Fruit fly (Drosophila melanogaster) whole organism, prepupa: Measurements from ENCODE around the gene CG14079.

Experiments
- Blimp-1 ChIP-seq: fragments of 200-800 bp; sonication (Bioruptor generic); optimal IDR thresholded peaks from 3 replicates; lab custom pipeline; 2017; ENCODE audit warnings: missing biosample characterization, missing genetic modification characterization, mild to moderate bottlenecking, moderate library complexity, missing genetic modification reagents
- CG10631 ChIP-seq: fragments of 200-800 bp; sonication (Bioruptor generic); optimal IDR thresholded peaks from 2 replicates; lab custom pipeline; 2016; ENCODE audit warnings: missing biosample characterization, missing genetic modification characterization
- CG10669 ChIP-seq: fragments of 200-800 bp; sonication (Bioruptor generic); optimal IDR thresholded peaks from 3 replicates; lab custom pipeline; 2018; ENCODE audit warnings: missing biosample characterization, mild to moderate bottlenecking, missing genetic modification characterization, moderate library complexity
- CG11294 ChIP-seq: fragments of 200-800 bp; sonication (Bioruptor generic); IDR thresholded peaks from 2 replicates; pipeline ENCODE4 v1.3.6; 2022; ENCODE audit warnings: missing biosample characterization, missing genetic modification characterization
- CG11762 ChIP-seq: fragments of 200-800 bp; sonication (Bioruptor generic); optimal IDR thresholded peaks from 3 replicates; lab custom pipeline; 2016; ENCODE audit warnings: missing biosample characterization, missing genetic modification characterization; ENCODE audit not compliant: insufficient read depth
- CG11902 ChIP-seq: fragments of 200-800 bp; sonication (Bioruptor generic); optimal IDR thresholded peaks from 3 replicates; lab custom pipeline; 2016; ENCODE audit warnings: missing biosample characterization, missing genetic modification characterization
- CG15336 ChIP-seq: fragments of 200-800 bp; sonication (Bioruptor generic); IDR thresholded peaks from 2 replicates; pipeline ENCODE4 v1.3.6; 2022; ENCODE audit warnings: missing biosample characterization, missing genetic modification characterization
- CG16779 ChIP-seq: fragments of 200-800 bp; sonication (Bioruptor generic); optimal IDR thresholded peaks from 3 replicates; lab custom pipeline; 2017; ENCODE audit warnings: missing biosample characterization, mild to moderate bottlenecking, missing genetic modification characterization
- CG3032 ChIP-seq: fragments of 200-800 bp; optimal IDR thresholded peaks from 2 replicates; lab custom pipeline; 2019; ENCODE audit warnings: missing biosample characterization, mild to moderate bottlenecking, missing genetic modification characterization, moderate library complexity
- CG31627 ChIP-seq: fragments of 200-800 bp; sonication (Bioruptor generic); optimal IDR thresholded peaks from 3 replicates; lab custom pipeline; 2016; ENCODE audit warnings: missing biosample characterization, missing genetic modification characterization
- CG32006 ChIP-seq: fragments of 200-800 bp; sonication (Bioruptor generic); optimal IDR thresholded peaks from 3 replicates; lab custom pipeline; 2017; ENCODE audit warnings: missing biosample characterization, mild to moderate bottlenecking, missing genetic modification characterization
- CG4318 ChIP-seq: fragments of 200-800 bp; sonication (Bioruptor generic); optimal IDR thresholded peaks from 3 replicates; lab custom pipeline; 2017; ENCODE audit warnings: missing biosample characterization, mild to moderate bottlenecking, missing genetic modification characterization
- CG6163 ChIP-seq: fragments of 200-800 bp; sonication (Bioruptor generic); IDR thresholded peaks from 3 replicates; pipeline ENCODE4 v1.3.6; 2022; ENCODE audit warnings: missing biosample characterization, missing genetic modification characterization
- CG6276 ChIP-seq: fragments of 200-800 bp; sonication (Bioruptor generic); optimal IDR thresholded peaks from 2 replicates; lab custom pipeline; 2017; ENCODE audit warnings: missing biosample characterization, mild to moderate bottlenecking, missing genetic modification characterization
- CG6808 ChIP-seq: fragments of 200-800 bp; sonication (Bioruptor generic); optimal IDR thresholded peaks from 3 replicates; lab custom pipeline; 2017; ENCODE audit warnings: missing biosample characterization, missing genetic modification characterization, mild to moderate bottlenecking, moderate library complexity, missing genetic modification reagents
- CG7368 ChIP-seq: fragments of 200-800 bp; sonication (Bioruptor generic); optimal IDR thresholded peaks from 3 replicates; lab custom pipeline; 2016; ENCODE audit warnings: missing biosample characterization, missing genetic modification characterization
- CG8119 ChIP-seq: fragments of 200-800 bp; sonication (Bioruptor generic); IDR thresholded peaks from 3 replicates; pipeline ENCODE4 v1.3.6; 2022; ENCODE audit warnings: missing biosample characterization, missing genetic modification characterization
- CG8319 ChIP-seq: fragments of 200-800 bp; sonication (Bioruptor generic); optimal IDR thresholded peaks from 3 replicates; lab custom pipeline; 2016; ENCODE audit warnings: missing biosample characterization, missing genetic modification characterization
- CG8632 ChIP-seq: fragments of 200-800 bp; sonication (Bioruptor generic); optimal IDR thresholded peaks from 3 replicates; lab custom pipeline; 2016; ENCODE audit warnings: missing biosample characterization, missing genetic modification characterization
- CG9139 ChIP-seq: fragments of 200-800 bp; sonication (Bioruptor generic); optimal IDR thresholded peaks from 3 replicates; lab custom pipeline; 2017; ENCODE audit warnings: missing biosample characterization, mild to moderate bottlenecking, missing genetic modification characterization
- Eip75B ChIP-seq: fragments of 200-800 bp; sonication (Bioruptor generic); optimal IDR thresholded peaks from 3 replicates; lab custom pipeline; 2016; ENCODE audit warnings: missing biosample characterization, missing genetic modification characterization
- Eip93F ChIP-seq: fragments of 200-800 bp; sonication (Bioruptor generic); optimal IDR thresholded peaks from 2 replicates; lab custom pipeline; 2016; ENCODE audit warnings: missing biosample characterization, mild to moderate bottlenecking, missing genetic modification characterization
- Ets21C ChIP-seq: fragments of 200-800 bp; sonication (Bioruptor generic); optimal IDR thresholded peaks from 3 replicates; lab custom pipeline; 2016; ENCODE audit warnings: missing biosample characterization, missing genetic modification characterization
- Gug ChIP-seq: fragments of 200-800 bp; sonication (Bioruptor generic); IDR thresholded peaks from 2 replicates; pipeline ENCODE4 v1.3.6; 2022; ENCODE audit warnings: missing biosample characterization, missing genetic modification characterization
- Hr39 ChIP-seq: fragments of 200-800 bp; sonication (Bioruptor generic); optimal IDR thresholded peaks from 2 replicates; lab custom pipeline; 2016; ENCODE audit warnings: missing biosample characterization, missing genetic modification characterization
- Hr4 ChIP-seq: fragments of 200-800 bp; sonication (Bioruptor generic); optimal IDR thresholded peaks from 3 replicates; lab custom pipeline; 2016; ENCODE audit warnings: missing biosample characterization, missing genetic modification characterization
- OdsH ChIP-seq: fragments of 200-800 bp; sonication (Bioruptor generic); optimal IDR thresholded peaks from 3 replicates; lab custom pipeline; 2016; ENCODE audit warnings: missing biosample characterization, missing genetic modification characterization
- Smox ChIP-seq: fragments of 200-800 bp; sonication (Bioruptor generic); optimal IDR thresholded peaks from 3 replicates; lab custom pipeline; 2016; ENCODE audit warnings: missing biosample characterization, missing genetic modification characterization
- Sox102F ChIP-seq: fragments of 200-800 bp; sonication (Bioruptor generic); optimal IDR thresholded peaks from 2 replicates; lab custom pipeline; 2016; ENCODE audit warnings: missing biosample characterization, mild to moderate bottlenecking, missing genetic modification characterization
- Sox14 ChIP-seq: fragments of 200-800 bp; sonication (Bioruptor generic); optimal IDR thresholded peaks from 3 replicates; lab custom pipeline; 2016; ENCODE audit warnings: missing biosample characterization, missing genetic modification characterization
- Sox15 ChIP-seq: fragments of 200-800 bp; sonication (Bioruptor generic); optimal IDR thresholded peaks from 3 replicates; lab custom pipeline; 2016; ENCODE audit warnings: missing biosample characterization, missing genetic modification characterization
- achi ChIP-seq: fragments of 200-800 bp; sonication (Bioruptor generic); optimal IDR thresholded peaks from 3 replicates; lab custom pipeline; 2016; ENCODE audit warnings: missing biosample characterization, missing genetic modification characterization
- acj6 ChIP-seq: fragments of 200-800 bp; sonication (Bioruptor generic); optimal IDR thresholded peaks from 3 replicates; lab custom pipeline; 2016; ENCODE audit warnings: missing biosample characterization, missing genetic modification characterization
- cyc ChIP-seq: fragments of 200-800 bp; sonication (Bioruptor generic); optimal IDR thresholded peaks from 3 replicates; lab custom pipeline; 2016; ENCODE audit warnings: missing biosample characterization, missing genetic modification characterization
- dac ChIP-seq: fragments of 200-800 bp; sonication (Bioruptor generic); optimal IDR thresholded peaks from 2 replicates; lab custom pipeline; 2017; ENCODE audit warnings: missing biosample characterization, mild to moderate bottlenecking, missing genetic modification characterization
- dsx ChIP-seq: fragments of 200-800 bp; optimal IDR thresholded peaks from 3 replicates; lab custom pipeline; 2019; ENCODE audit warnings: missing biosample characterization, mild to moderate bottlenecking, missing genetic modification characterization, moderate library complexity; ENCODE audit not compliant: poor library complexity, severe bottlenecking
- eg ChIP-seq: fragments of 200-800 bp; sonication (Bioruptor generic); IDR thresholded peaks from 3 replicates; pipeline ENCODE4 v1.3.6; 2022; ENCODE audit warnings: missing biosample characterization, missing genetic modification characterization
- fd59A ChIP-seq: fragments of 200-800 bp; sonication (Bioruptor generic); optimal IDR thresholded peaks from 2 replicates; lab custom pipeline; 2017; ENCODE audit warnings: missing biosample characterization, mild to moderate bottlenecking, missing genetic modification characterization, missing genetic modification reagents
- fd85E ChIP-seq: fragments of 200-800 bp; sonication (Bioruptor generic); optimal IDR thresholded peaks from 3 replicates; lab custom pipeline; 2016; ENCODE audit warnings: missing biosample characterization, missing genetic modification characterization
- fkh ChIP-seq: fragments of 200-800 bp; sonication (Bioruptor generic); optimal IDR thresholded peaks from 3 replicates; lab custom pipeline; 2017; ENCODE audit warnings: missing biosample characterization, mild to moderate bottlenecking, missing genetic modification characterization, moderate library complexity
- lz ChIP-seq: fragments of 200-800 bp; sonication (Bioruptor generic); optimal IDR thresholded peaks from 3 replicates; lab custom pipeline; 2016; ENCODE audit warnings: missing biosample characterization, missing genetic modification characterization
- net ChIP-seq: fragments of 200-800 bp; sonication (Bioruptor generic); optimal IDR thresholded peaks from 3 replicates; lab custom pipeline; 2016; ENCODE audit warnings: missing biosample characterization, missing genetic modification characterization
- pdm3 ChIP-seq: fragments of 200-800 bp; sonication (Bioruptor generic); optimal IDR thresholded peaks from 3 replicates; lab custom pipeline; 2016; ENCODE audit warnings: missing biosample characterization, missing genetic modification characterization
- salr ChIP-seq, 2 experiments: fragments of 200-800 bp; sonication (Bioruptor generic); optimal IDR thresholded peaks; 3 replicates each; lab custom pipeline; 2016 to 2018; ENCODE audit warnings: missing biosample characterization in 2 of 2, missing genetic modification characterization in 2 of 2, mild to moderate bottlenecking in 1 of 2
- spab ChIP-seq: fragments of 200-800 bp; sonication (Bioruptor generic); optimal IDR thresholded peaks from 2 replicates; lab custom pipeline; 2017; ENCODE audit warnings: missing biosample characterization, mild to moderate bottlenecking, missing genetic modification characterization, missing genetic modification reagents
- ss ChIP-seq, 2 experiments: fragments of 200-800 bp; sonication (Bioruptor generic); optimal IDR thresholded peaks; 2 replicates in 1 of 2; 3 replicates in 1 of 2; lab custom pipeline; 2017 to 2018; ENCODE audit warnings: mild to moderate bottlenecking in 2 of 2, missing biosample characterization in 2 of 2, missing genetic modification characterization in 2 of 2, moderate library complexity in 1 of 2
- svp ChIP-seq: fragments of 200-800 bp; sonication (Bioruptor generic); peaks from one replicate; lab custom pipeline; 2016; ENCODE audit warnings: missing biosample characterization, missing genetic modification characterization
- vri ChIP-seq: fragments of 200-800 bp; sonication (Bioruptor generic); optimal IDR thresholded peaks from 3 replicates; lab custom pipeline; 2016; ENCODE audit warnings: missing biosample characterization, mild to moderate bottlenecking, missing genetic modification characterization

Gene CG14079

DNA sequence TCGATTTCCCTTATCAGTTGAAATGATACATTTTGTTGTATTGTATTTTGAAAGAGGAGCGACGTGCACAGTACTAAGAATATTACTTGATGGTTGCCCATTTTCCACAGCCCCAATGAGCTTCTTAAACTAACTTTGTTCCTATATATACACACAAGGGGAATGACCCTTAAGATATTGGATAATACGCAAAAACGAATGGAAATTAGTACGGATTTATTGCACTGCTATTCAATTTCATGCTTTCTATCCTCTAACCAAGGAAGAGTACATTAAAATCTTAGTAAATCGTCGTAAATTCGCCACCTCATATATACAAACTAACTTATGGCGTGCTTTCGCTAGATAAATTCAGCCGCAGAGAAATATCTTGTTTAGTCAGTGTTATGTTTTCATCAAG lies 45.9 kb upstream of the CG14079 start, which contains the start of gene Acp76A:
Acp76A (minus strand) TSS at position 101 of the 400 bp plus-strand sequence.
- no peak for TF ChIP-seq CG11762 (GFP tag; lab: Kevin White, UChicago)
- no peak for TF ChIP-seq Ets21C (GFP tag; lab: Kevin White, UChicago)
- no peak for TF ChIP-seq CG16779 (tag; lab: Kevin White, UChicago)
- TF ChIP-seq CG9139, result no peak
- no peak for TF ChIP-seq CG8632
- no peak for TF ChIP-seq Hr4 (GFP tag; lab: Kevin White, UChicago)
- no peak for TF ChIP-seq lz (GFP tag; lab: Kevin White, UChicago)
- TF ChIP-seq fd85E (GFP tag; lab: Kevin White, UChicago), result no peak
- no peak for TF ChIP-seq pdm3
- TF ChIP-seq CG4318 (GFP tag; lab: Kevin White, UChicago), result no peak
- no peak for TF ChIP-seq CG10669 (GFP tag; lab: Kevin White, UChicago)
- TF ChIP-seq Blimp-1, result no peak
- no peak for TF ChIP-seq CG8119
- no peak for TF ChIP-seq CG6808
- no peak for TF ChIP-seq svp

DNA sequence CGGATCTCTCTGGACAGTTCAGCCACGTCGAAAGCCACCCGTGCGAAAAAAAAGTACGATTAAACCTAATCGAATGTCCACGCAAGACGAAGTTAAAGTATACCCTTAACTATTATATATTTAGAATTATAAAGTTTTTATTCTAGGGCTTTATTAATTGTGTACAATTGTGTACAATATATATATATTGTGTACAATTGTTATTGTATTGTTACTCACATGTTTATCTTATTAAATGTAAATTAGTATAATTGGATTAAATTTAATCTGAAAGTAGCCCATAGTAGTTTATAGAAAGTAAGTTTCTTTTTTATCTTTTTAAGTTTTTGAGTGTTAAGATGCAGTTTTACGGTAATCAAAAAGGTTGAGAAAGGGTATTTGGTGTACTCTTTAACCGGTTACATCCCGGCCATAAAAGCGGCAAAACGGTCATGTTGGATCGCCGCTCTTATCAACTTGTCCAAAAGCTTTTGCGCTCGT lies 44.4 kb upstream of the CG14079 start, which contains the start of gene CG43407:
CG43407 (minus strand) TSS at position 51 of the 480 bp plus-strand sequence.
- no peak for TF ChIP-seq eg (GFP tag; lab: Robert Waterston, UW)
- TF ChIP-seq salr (GFP tag; optimal IDR thresholded peaks at IDR 0.05; lab: Kevin White, UChicago), result peak in 1 of 2 experiments; percentile 25
- TF ChIP-seq CG3032 (tag; lab: Kevin White, UChicago), result no peak
- no peak for TF ChIP-seq Hr39
- TF ChIP-seq vri, result no peak
- TF ChIP-seq Gug, result no peak
- TF ChIP-seq CG11762 (GFP tag; lab: Kevin White, UChicago), result no peak
- peak; percentile 23 for TF ChIP-seq svp
- TF ChIP-seq CG6276 (GFP tag; lab: Kevin White, UChicago), result no peak
- TF ChIP-seq dsx, result peak; percentile 10
- TF ChIP-seq OdsH (GFP tag; lab: Kevin White, UChicago), result peak; percentile 53
- no peak for TF ChIP-seq CG7368 (GFP tag; lab: Kevin White, UChicago)
- peak; percentile 56 for TF ChIP-seq CG32006 (GFP tag; lab: Kevin White, UChicago)
- TF ChIP-seq net (GFP tag; lab: Kevin White, UChicago), result peak; percentile 6
- TF ChIP-seq acj6 (GFP tag; lab: Kevin White, UChicago), result peak; percentile 15
- TF ChIP-seq cyc (GFP tag; lab: Kevin White, UChicago), result no peak
- TF ChIP-seq CG11294 (GFP tag; lab: Robert Waterston, UW), result no peak
- TF ChIP-seq achi (GFP tag; lab: Kevin White, UChicago), result peak; percentile 45
- peak; percentile 18 for TF ChIP-seq fd59A (GFP tag; lab: Kevin White, UChicago)
- no peak for TF ChIP-seq fkh (GFP tag; lab: Kevin White, UChicago)
- TF ChIP-seq CG9139, result no peak
- no peak for TF ChIP-seq lz (GFP tag; lab: Kevin White, UChicago)
- TF ChIP-seq ss (GFP tag; optimal IDR thresholded peaks at IDR 0.05; lab: Kevin White, UChicago), result peak in 1 of 2 experiments; percentile 40
- no peak for TF ChIP-seq CG31627 (GFP tag; lab: Kevin White, UChicago)
- TF ChIP-seq pdm3, result no peak
- no peak for TF ChIP-seq Eip75B (GFP tag; lab: Kevin White, UChicago)
- peak; percentile 44 for TF ChIP-seq CG8632
- no peak for TF ChIP-seq Sox15 (GFP tag; lab: Kevin White, UChicago)
- TF ChIP-seq CG8119, result 0 out of 3 replicates have a peak, but pooled peaks have one; percentile 16
- no peak for TF ChIP-seq Smox
- TF ChIP-seq Sox14 (GFP tag; lab: Kevin White, UChicago), result no peak
- TF ChIP-seq CG8319 (GFP tag; lab: Kevin White, UChicago), result no peak
- TF ChIP-seq Ets21C (GFP tag; lab: Kevin White, UChicago), result no peak
- no peak for TF ChIP-seq spab (GFP tag; lab: Kevin White, UChicago)
- TF ChIP-seq Hr4 (GFP tag; lab: Kevin White, UChicago), result no peak
- TF ChIP-seq CG6808, result no peak
- no peak for TF ChIP-seq CG10631
- no peak for TF ChIP-seq Sox102F (GFP tag; lab: Kevin White, UChicago)
- TF ChIP-seq CG10669 (GFP tag; lab: Kevin White, UChicago), result no peak
- no peak for TF ChIP-seq dac (GFP tag; lab: Kevin White, UChicago)
- 0 out of 2 replicates have a peak, but pooled peaks have one; percentile 11 for TF ChIP-seq CG15336 (GFP tag; lab: Robert Waterston, UW)
- no peak for TF ChIP-seq Eip93F (GFP tag; lab: Kevin White, UChicago)
- TF ChIP-seq CG6163 (GFP tag; lab: Robert Waterston, UW), result no peak
- TF ChIP-seq CG11902, result no peak
- no peak for TF ChIP-seq Blimp-1
